Worm (Caenorhabditis elegans): ENCODE data around the gene T01G5.7.

T01G5.7 gene

DNA sequence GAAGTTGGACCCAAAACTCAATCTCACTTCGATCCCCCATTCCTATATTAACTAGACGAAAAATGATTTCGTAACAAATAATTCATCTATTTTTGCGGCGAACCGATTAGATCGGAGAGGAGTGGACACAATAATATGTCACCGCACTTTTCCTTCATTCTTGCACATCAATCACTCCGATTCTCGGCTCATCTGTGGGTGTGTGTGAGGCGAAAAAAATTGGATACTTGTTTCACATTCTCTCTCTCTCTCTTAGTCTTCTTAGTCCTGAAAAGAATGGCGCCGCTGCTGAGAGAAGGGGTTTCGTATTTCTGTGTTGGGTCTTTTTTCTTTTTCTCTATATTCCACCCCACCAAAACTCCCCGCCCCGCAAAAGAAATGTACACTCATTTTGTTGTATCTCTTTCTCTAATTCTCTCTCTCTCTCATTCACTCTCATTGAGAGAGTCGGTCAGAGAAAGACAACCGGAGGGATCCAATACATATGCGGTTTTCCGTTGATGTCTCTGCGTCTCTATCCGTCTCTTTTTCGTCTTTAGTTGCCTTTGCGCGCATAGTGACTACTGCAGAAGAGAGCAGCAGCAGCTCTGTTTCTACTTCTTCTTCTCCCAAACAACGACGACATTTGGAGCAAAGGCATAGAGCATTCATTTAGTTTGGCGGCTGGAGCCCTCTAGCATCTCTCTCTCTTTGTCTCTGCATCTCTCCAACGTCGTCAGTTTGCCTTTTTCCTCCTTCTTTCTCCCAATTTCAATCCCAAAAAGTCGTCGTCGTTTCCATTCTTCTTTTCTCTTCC is 40.5 kb upstream of the T01G5.7 start, which contains the start of gene unc-76:
Gene unc-76 (plus strand): TSS at position 746 of the 796 bp plus-strand sequence.
- TF ChIP-seq daf-12 (tag; optimal IDR thresholded peaks at IDR 0.05) (no peak), arid-1 (GFP tag; conservative IDR thresholded peaks at IDR 0.05) (0 out of 2 replicates have a peak, but pooled peaks have one; percentile 32), mep-1 (tag; optimal IDR thresholded peaks at IDR 0.05) (peak; percentile 90), ceh-20 (GFP tag; IDR thresholded peaks at IDR 0.05) (peak; percentile 55), hif-1 (tag; optimal IDR thresholded peaks at IDR 0.05) (peak in 1 of 2 experiments; percentile 47), ztf-11 (tag; optimal IDR thresholded peaks at IDR 0.05) (no peak), zag-1 (tag; optimal IDR thresholded peaks at IDR 0.05) (peak; percentile 56), dve-1 (tag; optimal IDR thresholded peaks at IDR 0.05; ENCODE audit: insufficient read depth) (peak; percentile 72), nhr-6 (tag; optimal IDR thresholded peaks at IDR 0.05) (peak; percentile 87), aly-2 (tag; optimal IDR thresholded peaks at IDR 0.05) (no peak), rbr-2 (tag; optimal IDR thresholded peaks at IDR 0.05) (peak; percentile 92), F37D6.2 (tag; optimal IDR thresholded peaks at IDR 0.05) (peak; percentile 78), duxl-1 (tag; optimal IDR thresholded peaks at IDR 0.05; ENCODE audit: poor library complexity) (no peak), lin-39 (tag; optimal IDR thresholded peaks at IDR 0.05) (peak; percentile 80), daf-16 (GFP tag; optimal IDR thresholded peaks at IDR 0.05) (peak in 1 of 2 experiments; percentile 23), daf-16 (tag; optimal IDR thresholded peaks at IDR 0.05) (peak; percentile 8), fkh-10 (GFP tag; optimal IDR thresholded peaks at IDR 0.05) (peak; percentile 92), aha-1 (tag) (peak; percentile 95), T26A8.4 (GFP tag; IDR thresholded peaks at IDR 0.05) (peak; percentile 41; the same call in 1 of the 2 replicates), mdl-1 (tag; optimal IDR thresholded peaks at IDR 0.05) (peak; percentile 2 to 31), pha-4 (GFP tag; IDR thresholded peaks at IDR 0.05) (peak; percentile 23; the same call in 1 of the 2 replicates), pha-4 (tag; optimal IDR thresholded peaks at IDR 0.05) (peak; percentile 20), madf-9 (GFP tag; conservative IDR thresholded peaks at IDR 0.05) (no peak), dpl-1 (GFP tag; optimal IDR thresholded peaks at IDR 0.05) (peak; percentile 27), lin-13 (GFP tag; optimal IDR thresholded peaks at IDR 0.05) (peak; percentile 55), dmd-6 (GFP tag; IDR thresholded peaks at IDR 0.05) (peak; percentile 38; the same call in 1 of the 2 replicates), set-16 (GFP tag; IDR thresholded peaks at IDR 0.05) (no peak; the same call in 1 of the 2 replicates), unc-62 (GFP tag; optimal IDR thresholded peaks at IDR 0.05 in 1 of 2) (peak in 1 of 2 experiments; percentile 98), unc-62 (tag; optimal IDR thresholded peaks at IDR 0.05) (no peak), nhr-11 (tag; optimal IDR thresholded peaks at IDR 0.05) (peak; percentile 72), lsy-2 (tag; optimal IDR thresholded peaks at IDR 0.05) (peak; percentile 42 to 76), ces-1 (GFP tag; optimal IDR thresholded peaks at IDR 0.05) (peak; percentile 56), ceh-82 (tag; optimal IDR thresholded peaks at IDR 0.05) (no peak), ctbp-1 (GFP tag; IDR thresholded peaks at IDR 0.05) (peak; percentile 72), hlh-11 (tag; optimal IDR thresholded peaks at IDR 0.05) (peak; percentile 68), cey-2 (tag; optimal IDR thresholded peaks at IDR 0.05; ENCODE audit: borderline replicate concordance, insufficient read depth) (no peak), lin-38 (GFP tag; IDR thresholded peaks at IDR 0.05) (peak; percentile 21; the same call in 1 of the 2 replicates), mes-2 (tag; optimal IDR thresholded peaks at IDR 0.05; ENCODE audit: poor library complexity, severe bottlenecking) (peak; percentile 48), jun-1 (tag; optimal IDR thresholded peaks at IDR 0.05) (no peak), nhr-28 (tag; optimal IDR thresholded peaks at IDR 0.05) (peak; percentile 55), hlh-30 (tag; optimal IDR thresholded peaks at IDR 0.05; ENCODE audit: insufficient read depth) (peak; percentile 48), egl-43 (GFP tag; IDR thresholded peaks at IDR 0.05) (peak; percentile 38; the same call in 1 of the 2 replicates), hmg-1.1 (GFP tag; IDR thresholded peaks at IDR 0.05) (peak; percentile 74)
